Fruit fly (Drosophila melanogaster) whole organism, pupa: ENCODE results near the gene CG14416.

Experiments used
- CG12605 ChIP-seq: fragments of 200-800 bp; sonication (Bioruptor generic); IDR thresholded peaks from 2 replicates; pipeline ENCODE4 v1.3.6; 2022; ENCODE audit warnings: missing biosample characterization, missing genetic modification characterization
- CG14655 ChIP-seq: fragments of 200-800 bp; sonication (Bioruptor generic); optimal IDR thresholded peaks from 3 replicates; lab custom pipeline; 2017; ENCODE audit warnings: mild to moderate bottlenecking, missing biosample characterization, missing genetic modification reagents, missing genetic modification characterization
- CG15710 ChIP-seq: fragments of 200-800 bp; sonication (Bioruptor generic); optimal IDR thresholded peaks from 2 replicates; lab custom pipeline; 2018; ENCODE audit warnings: missing biosample characterization, mild to moderate bottlenecking, missing genetic modification characterization, moderate library complexity
- CG4496 ChIP-seq: fragments of 200-800 bp; sonication (Bioruptor generic); IDR thresholded peaks from 3 replicates; pipeline ENCODE4 v1.3.6; 2022; ENCODE audit warnings: missing biosample characterization, missing genetic modification characterization
- CG9948 ChIP-seq: fragments of 200-800 bp; sonication (Bioruptor generic); optimal IDR thresholded peaks from 2 replicates; lab custom pipeline; 2018; ENCODE audit warnings: missing biosample characterization, mild to moderate bottlenecking, missing genetic modification characterization, moderate library complexity
- EcR ChIP-seq: fragments of 200-800 bp; sonication (Bioruptor generic); optimal IDR thresholded peaks from 3 replicates; lab custom pipeline; 2019; ENCODE audit warnings: missing biosample characterization, missing genetic modification characterization, mild to moderate bottlenecking, moderate library complexity, missing genetic modification reagents
- Pif1A ChIP-seq: fragments of 200-800 bp; sonication (Bioruptor generic); optimal IDR thresholded peaks from 3 replicates; lab custom pipeline; 2016; ENCODE audit warnings: missing biosample characterization, missing genetic modification characterization
- Pif1B ChIP-seq: fragments of 200-800 bp; sonication (Bioruptor generic); optimal IDR thresholded peaks from 3 replicates; lab custom pipeline; 2016; ENCODE audit warnings: missing biosample characterization, missing genetic modification characterization
- rn ChIP-seq: fragments of 200-800 bp; sonication (Bioruptor generic); IDR thresholded peaks from 2 replicates; pipeline ENCODE4 v1.3.6; 2022; ENCODE audit warnings: missing biosample characterization, missing genetic modification characterization

DNA sequence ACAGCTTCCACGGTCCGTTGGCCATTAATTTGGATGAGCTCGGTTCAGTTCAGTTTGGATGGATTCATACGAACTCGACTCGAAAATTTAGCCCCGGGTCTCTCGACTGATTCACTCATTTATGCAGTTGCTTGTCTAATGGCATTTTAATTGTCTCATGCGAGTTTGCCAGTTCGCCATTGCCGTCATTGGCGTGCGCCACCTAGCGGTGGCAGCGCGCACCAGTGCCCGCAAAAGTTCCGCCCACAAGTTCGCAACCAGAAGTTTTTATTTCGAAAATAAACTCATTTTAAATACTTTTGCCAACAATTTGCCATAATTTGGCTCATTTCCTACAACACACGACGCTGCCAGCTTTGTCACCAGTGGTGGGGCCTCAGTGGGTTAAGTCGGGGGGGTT, 42.5 kb upstream of the CG14416 start:
- TF ChIP-seq EcR (GFP tag; lab: Kevin White, UChicago), result no peak
- no peak for TF ChIP-seq Pif1B (GFP tag; lab: Kevin White, UChicago)
- TF ChIP-seq rn, result no peak
- TF ChIP-seq CG9948 (tag; lab: Kevin White, UChicago), result no peak
- no peak for TF ChIP-seq CG15710 (tag; lab: Kevin White, UChicago)
- TF ChIP-seq Pif1A, result no peak
- TF ChIP-seq CG12605 (GFP tag; lab: Robert Waterston, UW), result no peak
- TF ChIP-seq CG4496, result no peak
- TF ChIP-seq CG14655 (GFP tag; lab: Kevin White, UChicago), result no peak
